Worm (Caenorhabditis elegans) whole organism, mixed stage, embryonic: ENCODE data around the gene C30H6.9.
A peak's percentile ranks its signal among the peaks of the same experiment; 100 is the strongest.

Source experiments
- M03D4.4 ChIP-seq: sonication (generic microtip); optimal IDR thresholded peaks from 2 replicates; lab custom pipeline; 2017; ENCODE audit warnings: mild to moderate bottlenecking, missing genetic modification characterization, missing compliant biosample characterization
- bed-3 ChIP-seq: fragments of 200-800 bp; sonication (Bioruptor generic); optimal IDR thresholded peaks from 3 replicates; lab custom pipeline; 2018; ENCODE audit warnings: mild to moderate bottlenecking, missing genetic modification characterization, moderate library complexity, missing compliant biosample characterization
- blmp-1 ChIP-seq: fragments of 150-350 bp; optimal IDR thresholded peaks from 2 replicates; lab custom pipeline; 2014; ENCODE audit warnings: missing biosample characterization, missing genetic modification characterization
- ceh-39 ChIP-seq: fragments of 150-350 bp; optimal IDR thresholded peaks from 2 replicates; lab custom pipeline; 2014; ENCODE audit warnings: missing biosample characterization, missing genetic modification characterization
- ceh-43 ChIP-seq: fragments of 200-800 bp; sonication (Bioruptor generic); optimal IDR thresholded peaks from 2 replicates; lab custom pipeline; 2018; ENCODE audit warnings: mild to moderate bottlenecking, missing genetic modification characterization, moderate library complexity, missing compliant biosample characterization
- ces-1 ChIP-seq: fragments of 150-350 bp; optimal IDR thresholded peaks from 2 replicates; lab custom pipeline; 2014; ENCODE audit warnings: missing biosample characterization, missing genetic modification reagents, missing genetic modification characterization
- cnd-1 ChIP-seq: fragments of 200-800 bp; sonication (Bioruptor generic); optimal IDR thresholded peaks from 2 replicates; lab custom pipeline; 2018; ENCODE audit warnings: mild to moderate bottlenecking, missing genetic modification characterization, missing compliant biosample characterization
- drap-1 ChIP-seq: fragments of 200-800 bp; sonication (Bioruptor generic); optimal IDR thresholded peaks from 3 replicates; lab custom pipeline; 2018; ENCODE audit warnings: mild to moderate bottlenecking, missing genetic modification characterization, missing compliant biosample characterization
- elt-1 ChIP-seq: sonication (generic microtip); optimal IDR thresholded peaks from 2 replicates; lab custom pipeline; 2017; ENCODE audit warnings: missing genetic modification characterization, mild to moderate bottlenecking, missing compliant biosample characterization, antibody characterized with exemption, moderate library complexity, borderline replicate concordance; ENCODE audit not compliant: insufficient read depth
- elt-3 ChIP-seq: fragments of 150-350 bp; optimal IDR thresholded peaks from 2 replicates; lab custom pipeline; 2014; ENCODE audit warnings: missing biosample characterization, missing genetic modification characterization
- flh-1 ChIP-seq: fragments of 200-800 bp; sonication (Bioruptor generic); optimal IDR thresholded peaks from 2 replicates; lab custom pipeline; 2018; ENCODE audit warnings: mild to moderate bottlenecking, missing genetic modification characterization, moderate library complexity, missing compliant biosample characterization
- ham-2 ChIP-seq: fragments of 200-800 bp; sonication (Bioruptor generic); optimal IDR thresholded peaks from 2 replicates; lab custom pipeline; 2018; ENCODE audit warnings: mild to moderate bottlenecking, missing genetic modification characterization, missing compliant biosample characterization
- hlh-1 ChIP-seq: fragments of 150-350 bp; optimal IDR thresholded peaks from 2 replicates; lab custom pipeline; 2014; ENCODE audit warnings: missing biosample characterization, missing genetic modification reagents, missing genetic modification characterization
- lin-13 ChIP-seq: fragments of 150-350 bp; optimal IDR thresholded peaks from 2 replicates; lab custom pipeline; 2014; ENCODE audit warnings: missing biosample characterization, missing genetic modification characterization
- lin-32 ChIP-seq: fragments of 200-800 bp; sonication (Bioruptor generic); optimal IDR thresholded peaks from 2 replicates; lab custom pipeline; 2018; ENCODE audit warnings: mild to moderate bottlenecking, missing genetic modification characterization, missing compliant biosample characterization
- lsy-2 ChIP-seq: fragments of 150-350 bp; optimal IDR thresholded peaks from 2 replicates; lab custom pipeline; 2014; ENCODE audit warnings: missing biosample characterization, missing genetic modification characterization
- mab-5 ChIP-seq: fragments of 150-350 bp; optimal IDR thresholded peaks from 2 replicates; lab custom pipeline; 2014; ENCODE audit warnings: missing biosample characterization, missing genetic modification characterization
- mep-1 ChIP-seq: fragments of 150-350 bp; optimal IDR thresholded peaks from 2 replicates; lab custom pipeline; 2017; ENCODE audit warnings: missing biosample characterization, missing genetic modification reagents, missing genetic modification characterization, inconsistent platforms
- mls-2 ChIP-seq: sonication (generic microtip); optimal IDR thresholded peaks from 2 replicates; lab custom pipeline; 2016; ENCODE audit warnings: mild to moderate bottlenecking, missing genetic modification characterization, moderate library complexity, missing compliant biosample characterization
- nhr-2 ChIP-seq: fragments of 150-350 bp; optimal IDR thresholded peaks from 2 replicates; lab custom pipeline; 2014; ENCODE audit warnings: missing biosample characterization, missing genetic modification characterization
- nhr-237 ChIP-seq: fragments of 150-350 bp; optimal IDR thresholded peaks from 2 replicates; lab custom pipeline; 2014; ENCODE audit warnings: missing biosample characterization, missing genetic modification characterization
- nhr-28 ChIP-seq: fragments of 150-350 bp; optimal IDR thresholded peaks from 2 replicates; lab custom pipeline; 2014; ENCODE audit warnings: missing biosample characterization, missing genetic modification characterization
- nhr-76 ChIP-seq: sonication (generic microtip); optimal IDR thresholded peaks from 2 replicates; lab custom pipeline; 2017; ENCODE audit warnings: missing biosample characterization, missing genetic modification characterization
- pha-4 ChIP-seq: fragments of 150-350 bp; optimal IDR thresholded peaks from 2 replicates; lab custom pipeline; 2018; ENCODE audit warnings: missing biosample characterization, missing genetic modification reagents, missing genetic modification characterization
- sem-2 ChIP-seq: fragments of 200-800 bp; sonication (Bioruptor generic); optimal IDR thresholded peaks from 2 replicates; lab custom pipeline; 2018; ENCODE audit warnings: mild to moderate bottlenecking, missing genetic modification characterization, missing compliant biosample characterization
- snpc-4 ChIP-seq: fragments of 150-350 bp; optimal IDR thresholded peaks from 2 replicates; lab custom pipeline; 2014; ENCODE audit warnings: missing biosample characterization, missing genetic modification characterization
- sptf-1 ChIP-seq: sonication (generic microtip); optimal IDR thresholded peaks from 2 replicates; lab custom pipeline; 2017; ENCODE audit warnings: mild to moderate bottlenecking, missing genetic modification characterization, moderate library complexity, missing compliant biosample characterization
- tbx-8 ChIP-seq: fragments of 200-800 bp; sonication (Bioruptor generic); optimal IDR thresholded peaks from 2 replicates; lab custom pipeline; 2018; ENCODE audit warnings: mild to moderate bottlenecking, missing genetic modification characterization, moderate library complexity, missing compliant biosample characterization
- unc-120 ChIP-seq: sonication (generic microtip); optimal IDR thresholded peaks from 2 replicates; lab custom pipeline; 2017; ENCODE audit warnings: missing genetic modification characterization, missing compliant biosample characterization; ENCODE audit not compliant: poor library complexity, severe bottlenecking
- unc-39 ChIP-seq: fragments of 150-350 bp; optimal IDR thresholded peaks from 2 replicates; lab custom pipeline; 2014; ENCODE audit warnings: missing biosample characterization, missing genetic modification characterization
- unc-62 ChIP-seq: fragments of 150-350 bp; optimal IDR thresholded peaks from 2 replicates; lab custom pipeline; 2014; ENCODE audit warnings: missing biosample characterization, missing genetic modification reagents, missing genetic modification characterization
- zip-8 ChIP-seq: fragments of 150-350 bp; optimal IDR thresholded peaks from 2 replicates; lab custom pipeline; 2014; ENCODE audit warnings: missing biosample characterization, missing genetic modification characterization
- ztf-11 ChIP-seq: fragments of 150-350 bp; optimal IDR thresholded peaks from 2 replicates; lab custom pipeline; 2014; ENCODE audit warnings: missing biosample characterization, missing genetic modification characterization

Gene C30H6.9

ce11 chrIV:17380061-17380680 lies at the start of gene C30H6.9, which contains the start of gene dlat-2:
C30H6.9 (minus strand) TSS chrIV:17380170.
dlat-2 (plus strand) TSS chrIV:17380626.
- TF ChIP-seq pha-4 (tag; lab: Kevin White, UChicago) = peak; percentile 38
- no peak for TF ChIP-seq sptf-1 (tag; lab: Kevin White, UChicago)
- TF ChIP-seq lin-13 (tag; lab: Kevin White, UChicago) = no peak
- no peak for TF ChIP-seq tbx-8 (GFP tag; lab: Kevin White, UChicago)
- no peak for TF ChIP-seq hlh-1 (tag; lab: Kevin White, UChicago)
- no peak for TF ChIP-seq drap-1 (GFP tag; lab: Kevin White, UChicago)
- TF ChIP-seq ztf-11 = no peak
- TF ChIP-seq ceh-43 = no peak
- TF ChIP-seq nhr-2 (tag; lab: Kevin White, UChicago) = no peak
- TF ChIP-seq nhr-237 (tag; lab: Kevin White, UChicago) = no peak
- TF ChIP-seq unc-62 (GFP tag; lab: Kevin White, UChicago) = no peak
- peak; percentile 22 for TF ChIP-seq mep-1 (tag; lab: Kevin White, UChicago)
- no peak for TF ChIP-seq snpc-4 (tag; lab: Kevin White, UChicago)
- TF ChIP-seq mls-2 (tag; lab: Kevin White, UChicago) = no peak
- no peak for TF ChIP-seq ceh-39 (tag; lab: Kevin White, UChicago)
- TF ChIP-seq bed-3 = no peak
- TF ChIP-seq zip-8 (tag; lab: Kevin White, UChicago) = no peak
- TF ChIP-seq ces-1 = peak; percentile 41
- no peak for TF ChIP-seq unc-120 (tag; lab: Kevin White, UChicago)
- TF ChIP-seq elt-3 (tag; lab: Kevin White, UChicago) = no peak
- TF ChIP-seq lsy-2 (tag; lab: Kevin White, UChicago) = peak; percentile 31
- TF ChIP-seq mab-5 = no peak
- TF ChIP-seq, all 35 proteins: peak for 4

DNA sequence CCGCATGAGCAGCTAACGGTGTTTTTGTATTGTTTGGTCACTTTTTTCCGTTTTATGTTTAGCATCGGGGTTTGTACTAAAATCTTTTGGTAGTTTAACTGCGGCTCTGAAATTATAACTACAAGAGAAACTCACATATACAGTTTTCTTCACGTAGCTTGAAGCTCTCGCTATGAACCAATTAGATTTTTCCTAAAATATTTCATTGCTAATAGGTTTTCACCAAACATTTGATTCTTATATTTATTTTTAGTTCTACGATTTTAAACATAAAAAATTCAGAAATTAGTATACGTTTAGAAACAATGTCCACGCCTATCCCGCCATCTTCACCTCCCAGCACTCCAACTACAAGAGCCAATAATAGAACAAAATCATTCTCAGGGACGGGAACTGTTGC lies 47.5 kb upstream of the C30H6.9 start, which contains the start of gene C06A12.3:
Gene C06A12.3, plus strand, starts transcription at position 301 of the 400 bp plus-strand sequence.
- TF ChIP-seq M03D4.4 (no peak), sptf-1 (tag; lab: Kevin White, UChicago) (no peak), snpc-4 (tag; lab: Kevin White, UChicago) (no peak), ceh-39 (tag; lab: Kevin White, UChicago) (no peak), sem-2 (GFP tag; lab: Kevin White, UChicago) (no peak), nhr-2 (tag; lab: Kevin White, UChicago) (no peak), zip-8 (tag; lab: Kevin White, UChicago) (no peak), lsy-2 (tag; lab: Kevin White, UChicago) (no peak), ham-2 (GFP tag; lab: Kevin White, UChicago) (no peak), ces-1 (no peak), elt-3 (tag; lab: Kevin White, UChicago) (no peak), flh-1 (no peak), mab-5 (no peak), ceh-43 (no peak), nhr-237 (tag; lab: Kevin White, UChicago) (no peak), hlh-1 (tag; lab: Kevin White, UChicago) (no peak), bed-3 (no peak), lin-32 (GFP tag; lab: Kevin White, UChicago) (no peak), blmp-1 (no peak)

ce11 chrIV:17426970-17427369 lies 47.0 kb upstream of the C30H6.9 start:
- no peak for TF ChIP-seq mls-2 (tag; lab: Kevin White, UChicago)
- no peak for TF ChIP-seq cnd-1
- TF ChIP-seq ces-1 = peak; percentile 17
- TF ChIP-seq M03D4.4 = no peak
- no peak for TF ChIP-seq elt-1 (tag; lab: Kevin White, UChicago)
- no peak for TF ChIP-seq nhr-28 (tag; lab: Kevin White, UChicago)

DNA sequence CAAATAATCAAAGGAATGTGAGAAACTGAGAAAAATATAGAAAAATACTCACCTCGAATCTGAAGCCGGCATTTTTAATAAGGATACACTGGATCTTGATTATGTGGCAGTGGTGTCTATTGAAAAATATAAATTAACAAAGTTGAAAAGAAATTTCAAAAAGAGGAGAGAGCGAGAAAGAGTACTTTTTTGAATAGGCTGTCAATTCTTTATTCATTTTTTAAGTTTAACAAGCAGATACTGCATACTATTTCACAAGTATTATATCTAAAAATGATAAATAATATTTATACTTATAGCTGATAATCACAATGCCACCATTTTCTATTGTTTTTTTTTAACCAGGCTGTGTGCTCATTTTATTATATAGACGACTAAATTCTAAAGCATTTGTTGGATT lies 37.8 kb upstream of the C30H6.9 start, which contains the start of gene npr-26:
Gene npr-26, minus strand, starts transcription at position 101 of the 400 bp plus-strand sequence.
- TF ChIP-seq zip-8 (tag; lab: Kevin White, UChicago) (no peak), flh-1 (no peak), elt-3 (tag; lab: Kevin White, UChicago) (no peak), unc-120 (tag; lab: Kevin White, UChicago) (no peak), nhr-76 (tag; lab: Kevin White, UChicago) (no peak), blmp-1 (no peak), cnd-1 (no peak), mab-5 (no peak), lin-13 (tag; lab: Kevin White, UChicago) (no peak), ceh-43 (no peak), unc-39 (tag; lab: Kevin White, UChicago) (no peak), M03D4.4 (no peak), drap-1 (GFP tag; lab: Kevin White, UChicago) (no peak), mep-1 (tag; lab: Kevin White, UChicago) (no peak), snpc-4 (tag; lab: Kevin White, UChicago) (no peak)
